Worm (Caenorhabditis elegans): ENCODE results near the gene ran-2.

ce11 chrIII:7909263-7909662 lies 24.1 kb upstream of the ran-2 start, which contains the start of gene ZK688.1:
- TF ChIP-seq tbx-2 (tag; optimal IDR thresholded peaks at IDR 0.05) (no peak), pha-4 (tag; optimal IDR thresholded peaks at IDR 0.05) (no peak), ahr-1 (tag; optimal IDR thresholded peaks at IDR 0.05) (no peak), F13H6.1 (tag; optimal IDR thresholded peaks at IDR 0.05) (no peak), mec-3 (tag; optimal IDR thresholded peaks at IDR 0.05; ENCODE audit: borderline replicate concordance) (no peak), unc-86 (tag; optimal IDR thresholded peaks at IDR 0.05) (no peak), ceh-18 (tag; optimal IDR thresholded peaks at IDR 0.05) (no peak), hlh-30 (tag; optimal IDR thresholded peaks at IDR 0.05; ENCODE audit: insufficient read depth) (no peak), pha-2 (tag; optimal IDR thresholded peaks at IDR 0.05) (no peak), nhr-11 (tag; optimal IDR thresholded peaks at IDR 0.05) (no peak), sox-4 (tag; optimal IDR thresholded peaks at IDR 0.05) (no peak)
